Fruit fly (Drosophila melanogaster): ENCODE data around the gene CG16772.

CG16772 gene

dm6 chr2L:19961585-19961984 lies 894 bp upstream of the CG16772 start, which contains the start of gene CG42866:
Gene CG42866, minus strand, starts transcription at chr2L:19961685.
- TF ChIP-seq Clk (GFP tag; optimal IDR thresholded peaks at IDR 0.05) (no peak), bab1 (GFP tag; optimal IDR thresholded peaks at IDR 0.05) (no peak), Hr96 (GFP tag; optimal IDR thresholded peaks at IDR 0.05) (no peak), CG1620 (GFP tag; optimal IDR thresholded peaks at IDR 0.05) (no peak)

dm6 chr2L:19963836-19964235 lies 1.4 kb downstream of the CG16772 start, which contains the start of gene CG10680:
Gene CG10680, plus strand, starts transcription at chr2L:19964136.
- no peak for TF ChIP-seq CG11617 (GFP tag; optimal IDR thresholded peaks at IDR 0.05)
- TF ChIP-seq CG7045 (GFP tag; optimal IDR thresholded peaks at IDR 0.05) = no peak
- no peak for TF ChIP-seq CG33017 (tag; optimal IDR thresholded peaks at IDR 0.05)
- TF ChIP-seq Mnt (GFP tag; optimal IDR thresholded peaks at IDR 0.05) = no peak
- no peak for TF ChIP-seq bab1 (GFP tag; optimal IDR thresholded peaks at IDR 0.05)
- no peak for TF ChIP-seq Hr96 (GFP tag; optimal IDR thresholded peaks at IDR 0.05)
- no peak for TF ChIP-seq tj (GFP tag; optimal IDR thresholded peaks at IDR 0.05)
- TF ChIP-seq ovo (GFP tag; optimal IDR thresholded peaks at IDR 0.05) = no peak
- TF ChIP-seq Clk (GFP tag; optimal IDR thresholded peaks at IDR 0.05) = no peak
- no peak for TF ChIP-seq CG12768 (GFP tag; optimal IDR thresholded peaks at IDR 0.05)
- TF ChIP-seq cnc (optimal IDR thresholded peaks at IDR 0.05) = no peak

DNA sequence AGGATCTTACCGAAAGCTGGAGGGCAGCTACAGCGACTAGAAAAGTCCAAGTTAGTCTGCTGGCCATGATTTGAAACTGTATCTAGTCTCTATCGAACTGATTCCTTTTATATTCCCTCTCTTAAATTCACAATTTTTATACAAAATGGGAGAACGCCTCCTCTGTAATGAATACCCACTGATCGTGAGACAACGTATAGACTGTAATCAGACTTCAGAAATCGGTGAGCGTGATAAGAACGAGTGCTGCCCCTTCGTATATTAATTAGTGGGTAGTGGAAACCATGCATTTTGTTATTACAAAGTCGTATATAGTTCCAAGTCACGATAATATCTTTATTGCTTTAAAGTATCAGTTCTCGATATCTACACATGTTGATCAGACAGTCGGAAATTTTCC lies 3.9 kb downstream of the CG16772 start, which contains the start of gene OS9:
Gene OS9 (minus strand): TSS at position 101 of the 400 bp plus-strand sequence.
- no peak for TF ChIP-seq cic (GFP tag; optimal IDR thresholded peaks at IDR 0.05)
- no peak for TF ChIP-seq CG1620 (GFP tag; optimal IDR thresholded peaks at IDR 0.05)
- TF ChIP-seq CG11617 (GFP tag; optimal IDR thresholded peaks at IDR 0.05) = no peak
- TF ChIP-seq CG7101 (tag; optimal IDR thresholded peaks at IDR 0.05) = no peak
- TF ChIP-seq tj (GFP tag; optimal IDR thresholded peaks at IDR 0.05) = no peak
- no peak for TF ChIP-seq Crg-1 (GFP tag; optimal IDR thresholded peaks at IDR 0.05)
- TF ChIP-seq CG7045 (GFP tag; optimal IDR thresholded peaks at IDR 0.05) = no peak
- TF ChIP-seq kay (GFP tag; ENCODE audit: borderline replicate concordance) = no peak
- no peak for TF ChIP-seq cnc (optimal IDR thresholded peaks at IDR 0.05)
- TF ChIP-seq pad (GFP tag; optimal IDR thresholded peaks at IDR 0.05) = no peak
- TF ChIP-seq ovo (GFP tag; optimal IDR thresholded peaks at IDR 0.05) = no peak
- TF ChIP-seq toe (GFP tag; optimal IDR thresholded peaks at IDR 0.05) = no peak
- TF ChIP-seq Clk (GFP tag; optimal IDR thresholded peaks at IDR 0.05) = no peak
- no peak for TF ChIP-seq CG33017 (tag; optimal IDR thresholded peaks at IDR 0.05)
- TF ChIP-seq CG14711 (tag; optimal IDR thresholded peaks at IDR 0.05) = no peak
- no peak for TF ChIP-seq bab1 (GFP tag; optimal IDR thresholded peaks at IDR 0.05)
- no peak for TF ChIP-seq Hr96 (GFP tag; optimal IDR thresholded peaks at IDR 0.05)
- no peak for TF ChIP-seq Mnt (GFP tag; optimal IDR thresholded peaks at IDR 0.05)
- no peak for TF ChIP-seq CG12768 (GFP tag; optimal IDR thresholded peaks at IDR 0.05)
- TF ChIP-seq CG5204 (GFP tag; optimal IDR thresholded peaks at IDR 0.05) = no peak

dm6 chr2L:19967390-19967789 lies 4.9 kb downstream of the CG16772 start, which contains the start of gene Hf:
Gene Hf, minus strand, starts transcription at chr2L:19967685.
- TF ChIP-seq cic (GFP tag; optimal IDR thresholded peaks at IDR 0.05) (peak; percentile 1), Mnt (GFP tag; optimal IDR thresholded peaks at IDR 0.05) (no peak)

- no peak for TF ChIP-seq kay (GFP tag; ENCODE audit: borderline replicate concordance)
- TF ChIP-seq CG7045 (GFP tag; optimal IDR thresholded peaks at IDR 0.05) = no peak
- TF ChIP-seq cic (GFP tag; optimal IDR thresholded peaks at IDR 0.05) = no peak
- TF ChIP-seq CG14711 (tag; optimal IDR thresholded peaks at IDR 0.05) = no peak
- no peak for TF ChIP-seq tj (GFP tag; optimal IDR thresholded peaks at IDR 0.05)
- TF ChIP-seq CG7101 (tag; optimal IDR thresholded peaks at IDR 0.05) = no peak
- no peak for TF ChIP-seq Clk (GFP tag; optimal IDR thresholded peaks at IDR 0.05)
- TF ChIP-seq bab1 (GFP tag; optimal IDR thresholded peaks at IDR 0.05) = no peak
- no peak for TF ChIP-seq CG12768 (GFP tag; optimal IDR thresholded peaks at IDR 0.05)
- TF ChIP-seq ovo (GFP tag; optimal IDR thresholded peaks at IDR 0.05) = no peak
- TF ChIP-seq CG33017 (tag; optimal IDR thresholded peaks at IDR 0.05) = no peak
- no peak for TF ChIP-seq pad (GFP tag; optimal IDR thresholded peaks at IDR 0.05)
Observed at dm6 chr2L:19987875-19988665, 25.6 kb downstream of the CG16772 start.

DNA sequence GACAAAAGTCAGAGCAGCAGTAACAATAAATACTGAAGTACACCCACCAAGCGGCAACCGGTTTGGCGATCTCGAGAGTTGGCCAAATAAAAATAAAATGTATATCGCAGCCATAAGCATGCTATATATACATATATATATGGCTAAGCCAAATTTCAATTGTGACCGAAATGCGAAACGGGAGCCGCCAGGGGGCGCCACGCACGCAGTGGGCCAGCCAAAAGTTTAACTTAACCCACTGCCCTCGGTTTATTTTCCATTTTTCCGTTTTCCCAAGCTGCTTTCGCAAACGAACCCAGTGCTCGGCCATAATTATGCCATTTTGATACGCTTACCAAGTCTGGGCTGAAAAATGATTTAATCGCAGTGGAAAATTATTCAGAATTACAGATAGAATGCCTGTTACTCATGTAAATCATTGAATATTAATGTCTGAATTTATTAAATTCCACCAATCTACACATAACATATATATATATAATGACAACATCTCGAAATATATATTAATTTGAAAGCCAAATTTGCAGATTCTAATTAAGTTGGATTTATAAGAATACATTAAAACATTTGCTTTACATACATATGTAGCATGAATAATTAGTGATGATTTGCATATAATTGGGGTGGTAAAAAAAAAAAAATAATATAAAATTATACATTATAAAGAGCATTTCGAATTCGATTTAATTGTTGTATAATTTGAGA lies 27.3 kb downstream of the CG16772 start:
- no peak for TF ChIP-seq CG1620 (GFP tag; optimal IDR thresholded peaks at IDR 0.05)
- no peak for TF ChIP-seq toe (GFP tag; optimal IDR thresholded peaks at IDR 0.05)
- no peak for TF ChIP-seq Mnt (GFP tag; optimal IDR thresholded peaks at IDR 0.05)
- no peak for TF ChIP-seq Hr96 (GFP tag; optimal IDR thresholded peaks at IDR 0.05)
- TF ChIP-seq Crg-1 (GFP tag; optimal IDR thresholded peaks at IDR 0.05) = no peak
- TF ChIP-seq CG33017 (tag; optimal IDR thresholded peaks at IDR 0.05) = no peak
- no peak for TF ChIP-seq CG14711 (tag; optimal IDR thresholded peaks at IDR 0.05)
- no peak for TF ChIP-seq pad (GFP tag; optimal IDR thresholded peaks at IDR 0.05)
- no peak for TF ChIP-seq CG5204 (GFP tag; optimal IDR thresholded peaks at IDR 0.05)
- no peak for TF ChIP-seq CG11617 (GFP tag; optimal IDR thresholded peaks at IDR 0.05)
